Fruit fly (Drosophila melanogaster): Measurements from ENCODE around the gene CG32373.

DNA sequence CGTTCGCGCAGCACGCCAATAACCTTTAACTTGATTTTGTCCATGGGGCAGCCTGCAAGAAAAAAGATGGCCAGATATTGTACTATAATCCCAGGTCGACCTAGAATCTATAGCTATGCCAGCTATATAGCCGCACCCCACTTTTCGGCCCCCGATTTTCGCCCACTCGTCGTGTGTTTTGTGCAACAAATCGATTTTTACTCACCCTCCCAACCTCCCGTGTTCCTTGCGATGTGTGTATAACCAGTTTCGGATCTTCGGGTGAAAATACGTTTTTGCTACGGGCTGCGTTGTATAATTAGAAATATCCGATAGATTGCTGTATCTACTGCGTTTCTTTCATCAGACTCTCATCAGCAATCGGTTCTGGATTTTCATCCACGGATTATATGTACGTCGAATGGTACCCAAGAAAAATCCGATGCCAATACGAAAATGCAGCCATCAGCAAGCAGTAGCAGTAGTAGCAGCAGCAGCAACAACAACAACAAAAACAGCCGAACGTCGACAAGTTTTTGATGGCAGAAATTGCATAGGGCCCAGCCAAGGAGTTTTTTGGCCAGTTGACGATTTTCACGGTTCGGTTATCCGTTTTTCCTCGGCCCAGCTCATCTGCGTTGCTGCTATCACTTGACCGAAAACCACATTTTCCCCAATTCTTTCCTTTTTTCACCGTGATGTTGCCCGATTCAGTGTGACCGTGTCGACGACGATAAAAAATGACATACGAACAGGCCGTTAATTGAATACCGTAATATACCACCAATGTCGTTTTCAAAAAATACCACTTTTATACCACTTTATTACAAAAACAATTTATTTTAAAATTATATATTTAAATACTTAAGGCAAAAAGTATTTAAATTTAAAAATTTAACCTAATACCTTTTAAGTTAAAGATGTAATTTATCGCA is 4.0 kb downstream of the CG32373 start, which contains the start of gene CG7492:
- TF ChIP-seq jim (GFP tag; optimal IDR thresholded peaks at IDR 0.05): no peak
- TF ChIP-seq dmrt93B (GFP tag; optimal IDR thresholded peaks at IDR 0.05): no peak
- no peak for TF ChIP-seq Hr78 (GFP tag; optimal IDR thresholded peaks at IDR 0.05)
- TF ChIP-seq GATAd (GFP tag; optimal IDR thresholded peaks at IDR 0.05): no peak

All from whole organism, wandering third instar larva.